Worm (Caenorhabditis elegans) whole organism, midembryonic: ENCODE data around the gene F49F1.9.
"Not testable (repeated sequence)": the region's sequence is repeated elsewhere in the genome, so short reads cannot be mapped to it uniquely, and the experiment has no call there.

Source experiments
- T22C8.4 ChIP-seq: fragments of 200-800 bp; sonication (Bioruptor generic); IDR thresholded peaks from 2 replicates; pipeline ENCODE4 v1.3.6; 2022; ENCODE audit warnings: missing genetic modification characterization, missing compliant biosample characterization
- cog-1 ChIP-seq: sonication (generic microtip); optimal IDR thresholded peaks from 2 replicates; lab custom pipeline; 2016; ENCODE audit warnings: missing genetic modification characterization, missing compliant biosample characterization
- flt-1 ChIP-seq: fragments of 200-800 bp; sonication (Bioruptor generic); IDR thresholded peaks from 2 replicates; pipeline ENCODE4 v1.3.6; 2022; ENCODE audit warnings: missing genetic modification characterization, missing compliant biosample characterization
- klf-2 ChIP-seq: fragments of 200-800 bp; sonication (Bioruptor generic); conservative IDR thresholded peaks from 2 replicates; pipeline ENCODE4 v1.3.6; 2022; ENCODE audit warnings: missing genetic modification reagents, missing genetic modification characterization, missing compliant biosample characterization
- med-1 ChIP-seq: sonication (generic microtip); optimal IDR thresholded peaks from 2 replicates; lab custom pipeline; 2017; ENCODE audit warnings: missing genetic modification characterization, mild to moderate bottlenecking, missing compliant biosample characterization, antibody characterized with exemption, missing genetic modification reagents; ENCODE audit not compliant: insufficient read depth
- ref-1 ChIP-seq: fragments of 200-800 bp; sonication (Bioruptor generic); conservative IDR thresholded peaks from 2 replicates; pipeline ENCODE4 v1.3.6; 2022; ENCODE audit warnings: missing genetic modification reagents, missing genetic modification characterization, missing compliant biosample characterization
- tab-1 ChIP-seq: fragments of 200-800 bp; sonication (Bioruptor generic); IDR thresholded peaks from 2 replicates; pipeline ENCODE4 v1.3.6; 2022; ENCODE audit warnings: missing genetic modification characterization, missing compliant biosample characterization
- ztf-23 ChIP-seq: fragments of 200-800 bp; sonication (Bioruptor generic); IDR thresholded peaks from 2 replicates; pipeline ENCODE4 v1.3.6; 2022; ENCODE audit warnings: missing genetic modification reagents, missing genetic modification characterization, missing compliant biosample characterization
- ztf-29 ChIP-seq: fragments of 200-800 bp; sonication (Bioruptor generic); IDR thresholded peaks from 2 replicates; pipeline ENCODE4 v1.3.6; 2022; ENCODE audit warnings: missing genetic modification reagents, missing genetic modification characterization, missing compliant biosample characterization

F49F1.9 gene

DNA sequence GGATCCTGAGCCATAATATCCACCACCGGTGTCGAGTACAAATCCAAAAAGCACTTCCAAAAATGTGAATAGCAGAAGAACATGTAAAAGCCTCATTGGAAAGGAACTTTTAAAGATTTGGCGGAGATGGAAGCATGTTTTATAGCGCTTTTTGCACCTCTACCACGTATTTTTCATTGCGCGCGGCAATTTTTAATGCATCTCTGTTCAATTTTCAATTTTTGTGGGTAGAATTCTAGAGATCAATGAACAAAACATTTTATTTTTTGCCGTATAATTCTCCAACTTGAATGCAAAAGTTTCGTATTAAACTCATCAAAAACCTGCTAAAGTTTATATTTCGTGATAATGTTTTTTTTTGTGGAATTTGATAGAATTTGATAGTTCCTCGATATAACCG lies at the start of gene F49F1.9:
Gene F49F1.9 (minus strand): TSS at position 101 of the 400 bp plus-strand sequence.
- no peak for TF ChIP-seq klf-2 (GFP tag; lab: Robert Waterston, UW)
- TF ChIP-seq ztf-29: no peak

DNA sequence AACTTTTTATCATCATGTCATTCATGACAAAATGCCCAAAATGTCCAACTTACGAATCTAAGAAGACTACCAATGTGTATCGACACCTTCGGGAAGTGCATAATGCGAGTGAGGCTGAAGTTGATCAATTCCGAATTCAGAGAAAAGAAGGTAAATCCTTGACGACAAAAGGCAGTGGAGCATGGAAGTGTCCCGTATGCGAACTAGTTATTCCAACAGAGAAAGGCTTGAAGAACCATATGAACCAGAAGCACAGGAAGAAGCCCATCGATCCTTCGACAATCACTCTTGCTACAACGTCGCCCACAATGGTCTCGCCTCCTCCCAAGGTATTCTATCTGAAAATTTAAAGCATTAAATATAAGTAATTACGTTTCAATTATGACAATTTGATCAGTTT lies 48.7 kb upstream of the F49F1.9 start, which contains the start of gene K08D10.11:
Gene K08D10.11 (minus strand): TSS at position 101 of the 400 bp plus-strand sequence.
- TF ChIP-seq flt-1, klf-2, ref-1 (GFP tag; lab: Robert Waterston, UW): not testable (repeated sequence)

DNA sequence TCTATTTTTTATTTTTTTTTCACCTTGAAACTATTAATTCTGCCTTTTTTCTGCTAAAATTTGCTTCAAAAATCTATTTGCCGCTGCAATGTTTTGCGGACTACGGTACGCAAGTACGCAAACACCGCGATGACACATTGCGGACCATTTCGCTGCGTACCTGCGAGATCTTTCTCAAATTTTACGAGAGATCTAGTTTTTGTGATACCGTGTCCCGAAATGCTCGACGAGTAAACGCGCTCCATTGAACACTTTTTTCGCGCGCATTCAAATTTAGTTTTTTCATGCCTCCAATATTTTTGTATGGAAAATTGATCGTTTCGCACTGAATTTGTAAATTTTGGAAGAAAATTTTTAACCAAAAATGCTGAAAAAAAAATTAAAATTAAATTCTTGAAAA lies 47.4 kb upstream of the F49F1.9 start:
- TF ChIP-seq ztf-23 (GFP tag; lab: Robert Waterston, UW): peak; percentile 78
- peak; percentile 51; the same call in 1 of the 2 replicates for TF ChIP-seq flt-1 (GFP tag; lab: Robert Waterston, UW)

DNA sequence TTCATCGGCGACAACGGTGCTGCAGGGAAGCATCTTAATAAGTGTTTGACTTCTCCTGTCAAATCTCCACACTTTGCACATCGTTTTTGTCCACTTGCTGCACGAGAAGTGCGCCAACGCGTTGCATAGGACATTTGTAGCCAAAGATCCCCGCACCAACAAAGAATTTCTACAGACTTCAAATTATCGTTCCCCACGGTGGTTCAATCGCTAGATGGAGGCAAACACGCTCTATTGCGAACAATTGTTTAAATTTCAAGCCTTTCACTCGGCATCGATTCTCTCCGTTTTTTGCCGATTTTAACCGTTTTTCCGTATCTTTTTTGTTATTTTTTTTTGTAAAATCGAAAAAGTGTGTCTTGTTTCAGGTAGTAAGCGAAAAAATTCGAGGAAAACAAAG lies 42.7 kb upstream of the F49F1.9 start:
- TF ChIP-seq ztf-23 (GFP tag; lab: Robert Waterston, UW): 0 out of 2 replicates have a peak, but pooled peaks have one; percentile 39

DNA sequence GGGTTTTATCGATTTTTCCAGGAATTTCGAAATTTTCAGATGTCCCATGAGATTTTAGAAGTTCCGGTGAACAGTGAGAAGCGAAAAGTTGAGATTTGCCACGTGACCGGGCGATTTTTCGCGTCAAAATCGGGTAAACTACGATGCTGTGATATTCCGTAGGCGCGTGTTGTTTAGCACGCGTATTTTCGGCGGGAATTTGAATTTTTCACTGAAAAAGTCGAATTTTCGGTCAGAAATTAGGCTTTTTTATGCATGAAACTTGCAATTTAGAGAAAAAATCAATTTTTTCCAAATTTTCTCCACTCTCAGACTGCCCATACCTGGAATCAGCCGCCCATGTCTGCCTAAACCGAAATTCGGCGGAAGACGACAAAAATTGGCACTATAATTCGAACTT lies 41.1 kb upstream of the F49F1.9 start, which contains the start of gene tsen-34:
Gene tsen-34 (plus strand): TSS at position 34 of the 400 bp plus-strand sequence.
- TF ChIP-seq flt-1 (GFP tag; lab: Robert Waterston, UW): no peak
- no peak for TF ChIP-seq ref-1 (GFP tag; lab: Robert Waterston, UW)
- TF ChIP-seq med-1 (GFP tag; lab: Kevin White, UChicago): no peak
- TF ChIP-seq tab-1 (GFP tag; lab: Robert Waterston, UW): no peak
- TF ChIP-seq T22C8.4 (GFP tag; lab: Robert Waterston, UW): no peak
- TF ChIP-seq cog-1 (tag; lab: Kevin White, UChicago): no peak
- TF ChIP-seq ztf-23 (GFP tag; lab: Robert Waterston, UW): no peak
- no peak for TF ChIP-seq ztf-29
- no peak for TF ChIP-seq klf-2 (GFP tag; lab: Robert Waterston, UW)

DNA sequence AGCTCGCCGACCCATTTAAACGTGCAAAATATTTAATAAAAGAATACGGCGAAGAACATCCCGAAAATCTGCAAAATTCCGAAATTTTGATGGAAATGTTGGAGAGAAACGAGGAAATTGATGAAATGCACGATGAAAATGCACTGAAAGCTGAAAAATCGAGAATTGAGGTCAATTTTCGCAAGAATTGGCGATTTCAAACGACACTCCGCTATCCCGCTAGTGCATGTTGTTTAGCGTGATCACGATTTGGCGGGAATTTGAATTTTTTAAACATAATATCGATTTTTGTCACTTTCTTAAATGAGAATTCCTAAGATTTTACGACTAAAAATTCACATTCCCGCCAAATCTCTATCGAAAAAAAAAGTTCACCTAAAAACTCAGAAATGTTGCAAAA lies 40.2 kb upstream of the F49F1.9 start:
- no peak for TF ChIP-seq T22C8.4 (GFP tag; lab: Robert Waterston, UW)
- TF ChIP-seq klf-2 (GFP tag; lab: Robert Waterston, UW): no peak
- no peak for TF ChIP-seq med-1 (GFP tag; lab: Kevin White, UChicago)
- no peak for TF ChIP-seq tab-1 (GFP tag; lab: Robert Waterston, UW)
- TF ChIP-seq flt-1 (GFP tag; lab: Robert Waterston, UW): no peak
- TF ChIP-seq ref-1 (GFP tag; lab: Robert Waterston, UW): no peak
- no peak for TF ChIP-seq ztf-29
- TF ChIP-seq cog-1 (tag; lab: Kevin White, UChicago): no peak
- no peak for TF ChIP-seq ztf-23 (GFP tag; lab: Robert Waterston, UW)

DNA sequence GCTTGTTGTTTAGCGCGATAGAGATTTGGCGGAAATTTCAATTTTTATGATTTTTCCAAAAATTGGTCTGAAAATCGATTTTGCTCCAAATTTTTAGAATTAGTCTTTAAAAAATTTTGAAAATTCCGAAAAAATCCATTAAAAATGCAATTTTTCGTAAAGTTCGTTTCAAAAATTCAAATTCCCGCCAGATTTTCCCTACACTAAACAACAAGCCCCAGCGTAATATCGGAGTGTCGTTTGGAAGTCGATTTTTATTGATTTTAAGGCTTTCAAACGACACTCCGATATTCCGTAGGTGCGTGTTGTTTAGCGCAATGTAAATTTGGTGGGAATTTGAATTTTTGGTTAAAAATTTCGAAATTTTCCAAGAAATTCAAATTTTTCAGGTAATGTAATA lies 39.3 kb upstream of the F49F1.9 start:
- no peak for TF ChIP-seq klf-2 (GFP tag; lab: Robert Waterston, UW)
- no peak for TF ChIP-seq cog-1 (tag; lab: Kevin White, UChicago)
- no peak for TF ChIP-seq flt-1 (GFP tag; lab: Robert Waterston, UW)
- TF ChIP-seq tab-1 (GFP tag; lab: Robert Waterston, UW): no peak
- no peak for TF ChIP-seq T22C8.4 (GFP tag; lab: Robert Waterston, UW)
- TF ChIP-seq ztf-29: no peak
- no peak for TF ChIP-seq ref-1 (GFP tag; lab: Robert Waterston, UW)
- no peak for TF ChIP-seq ztf-23 (GFP tag; lab: Robert Waterston, UW)
- TF ChIP-seq med-1 (GFP tag; lab: Kevin White, UChicago): no peak

DNA sequence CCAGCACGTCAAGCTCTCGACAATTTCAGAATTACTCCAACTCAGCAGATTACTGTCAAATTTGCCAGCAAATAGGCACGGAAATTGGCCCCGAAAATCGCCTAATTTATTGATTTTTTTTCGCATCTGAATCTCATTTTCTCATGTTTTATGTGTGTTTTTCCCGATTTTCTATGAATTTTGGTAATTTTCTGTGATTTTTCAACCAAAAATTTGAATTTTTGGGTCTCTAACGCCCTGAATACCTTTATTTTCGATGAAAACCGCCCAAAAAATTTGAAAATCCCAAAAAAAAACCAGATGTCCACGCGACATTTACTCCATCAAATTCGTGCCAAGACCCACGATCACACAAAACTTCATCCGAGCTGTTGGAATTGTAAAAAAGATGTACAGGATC lies 38.7 kb upstream of the F49F1.9 start, which contains the start of gene dnj-15:
Gene dnj-15 (plus strand): TSS at position 301 of the 400 bp plus-strand sequence.
- no peak for TF ChIP-seq cog-1 (tag; lab: Kevin White, UChicago)
- no peak for TF ChIP-seq ztf-29
- no peak for TF ChIP-seq ref-1 (GFP tag; lab: Robert Waterston, UW)
- TF ChIP-seq tab-1 (GFP tag; lab: Robert Waterston, UW): no peak
- no peak for TF ChIP-seq klf-2 (GFP tag; lab: Robert Waterston, UW)
- TF ChIP-seq T22C8.4 (GFP tag; lab: Robert Waterston, UW): no peak
- no peak for TF ChIP-seq ztf-23 (GFP tag; lab: Robert Waterston, UW)
- no peak for TF ChIP-seq flt-1 (GFP tag; lab: Robert Waterston, UW)
- TF ChIP-seq med-1 (GFP tag; lab: Kevin White, UChicago): no peak

DNA sequence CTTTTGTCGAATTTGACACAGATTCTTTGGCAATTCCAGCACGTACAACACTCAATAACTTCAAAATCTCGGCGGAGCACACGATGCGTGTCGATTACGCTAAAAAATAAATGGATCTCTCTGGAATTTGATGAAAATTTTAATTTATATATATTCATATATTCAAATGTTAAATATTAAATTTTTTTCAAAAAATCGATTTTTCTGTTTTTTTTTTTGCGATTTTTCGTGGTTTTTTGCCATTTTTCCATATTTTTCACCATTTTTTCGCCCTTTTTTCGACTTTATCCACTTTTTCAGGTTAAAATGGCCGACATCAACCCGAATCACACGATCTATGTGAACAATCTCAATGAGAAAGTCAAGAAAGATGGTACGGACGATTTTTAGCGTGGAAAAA lies 36.4 kb upstream of the F49F1.9 start, which contains the start of gene rnp-3:
Gene rnp-3 (plus strand): TSS at position 301 of the 400 bp plus-strand sequence.
- no peak for TF ChIP-seq ref-1 (GFP tag; lab: Robert Waterston, UW)
- TF ChIP-seq klf-2 (GFP tag; lab: Robert Waterston, UW): no peak
- no peak for TF ChIP-seq tab-1 (GFP tag; lab: Robert Waterston, UW)
- TF ChIP-seq cog-1 (tag; lab: Kevin White, UChicago): no peak
- TF ChIP-seq flt-1 (GFP tag; lab: Robert Waterston, UW): no peak
- no peak for TF ChIP-seq med-1 (GFP tag; lab: Kevin White, UChicago)
- TF ChIP-seq ztf-23 (GFP tag; lab: Robert Waterston, UW): no peak
- no peak for TF ChIP-seq ztf-29
- no peak for TF ChIP-seq T22C8.4 (GFP tag; lab: Robert Waterston, UW)

DNA sequence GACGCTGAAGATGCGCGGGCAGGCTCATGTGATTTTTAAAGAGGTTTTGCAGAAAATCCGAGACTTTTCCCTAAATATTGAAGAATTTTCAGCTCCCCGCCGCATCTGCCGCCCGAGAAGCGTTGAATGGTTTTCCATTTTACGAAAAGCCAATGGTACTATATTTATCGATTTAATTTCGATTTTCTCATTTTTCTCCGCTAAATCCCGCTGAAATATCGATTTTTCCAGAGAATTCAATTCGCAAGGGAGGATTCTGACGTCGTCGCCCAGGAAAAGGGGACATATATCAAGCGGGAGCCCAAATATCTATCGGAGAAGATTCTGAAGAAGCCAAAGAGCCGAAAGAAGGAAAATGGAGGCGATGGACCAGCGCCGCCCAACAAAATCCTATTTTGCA lies 34.9 kb upstream of the F49F1.9 start:
- TF ChIP-seq med-1 (GFP tag; lab: Kevin White, UChicago) (no peak), T22C8.4 (GFP tag; lab: Robert Waterston, UW) (peak; percentile 54)
